Worm (Caenorhabditis elegans): ENCODE measurements around the gene tsp-9.

DNA sequence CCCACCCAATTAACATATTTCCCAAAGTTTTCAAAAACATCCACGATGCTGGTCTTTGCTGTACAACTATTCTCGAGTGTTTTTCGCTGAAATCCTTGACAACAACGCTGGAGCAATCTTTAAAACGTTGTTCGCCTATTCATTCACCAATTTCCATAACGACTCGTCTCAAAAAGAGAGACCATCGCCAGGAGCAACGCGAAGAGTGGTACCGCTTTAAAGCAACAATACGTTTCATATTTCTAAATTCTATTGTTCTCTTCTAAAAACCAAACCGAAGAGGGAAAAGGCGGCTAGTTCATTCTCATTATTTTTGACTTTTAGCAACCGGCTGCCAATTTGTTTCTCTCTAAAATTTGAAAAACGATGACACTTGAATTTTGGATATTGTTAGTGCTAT is 24.8 kb downstream of the tsp-9 start, which contains the start of gene C25G6.1:
- TF ChIP-seq ceh-9 (tag; optimal IDR thresholded peaks at IDR 0.05) (no peak), sox-2 (GFP tag; IDR thresholded peaks at IDR 0.05) (no peak), ceh-18 (tag; optimal IDR thresholded peaks at IDR 0.05) (no peak), unc-86 (tag; optimal IDR thresholded peaks at IDR 0.05) (no peak), C08G9.2 (tag; optimal IDR thresholded peaks at IDR 0.05) (no peak), pha-2 (tag; optimal IDR thresholded peaks at IDR 0.05) (no peak), pqm-1 (tag; optimal IDR thresholded peaks at IDR 0.05) (no peak), dmd-4 (tag; optimal IDR thresholded peaks at IDR 0.05; ENCODE audit: borderline replicate concordance) (no peak), gmeb-2 (tag; optimal IDR thresholded peaks at IDR 0.05) (no peak), ceh-34 (tag; optimal IDR thresholded peaks at IDR 0.05) (no peak), ama-1 (optimal IDR thresholded peaks at IDR 0.05) (no peak), ceh-24 (tag; optimal IDR thresholded peaks at IDR 0.05) (no peak)
